Fruit fly (Drosophila melanogaster) whole organism, embryonic: ENCODE results near the gene Fdx1.
A peak's percentile ranks its signal among the peaks of the same experiment; 100 is the strongest.

Experiments
- Atf-2 ChIP-seq: fragments of 200-800 bp; sonication (Bioruptor generic); optimal IDR thresholded peaks from 2 replicates; lab custom pipeline; 2016; ENCODE audit warnings: missing biosample characterization, missing genetic modification characterization
- CG10366 ChIP-seq: fragments of 200-800 bp; sonication (Bioruptor generic); IDR thresholded peaks from 2 replicates; pipeline ENCODE4 v1.3.6; 2022; ENCODE audit warnings: missing biosample characterization, missing genetic modification characterization
- CG10543 ChIP-seq: fragments of 200-800 bp; sonication (Bioruptor generic); optimal IDR thresholded peaks from 3 replicates; lab custom pipeline; 2017; ENCODE audit warnings: missing biosample characterization, mild to moderate bottlenecking, missing genetic modification characterization, moderate library complexity
- CG13624 ChIP-seq: fragments of 200-800 bp; sonication (Bioruptor generic); optimal IDR thresholded peaks from 2 replicates; lab custom pipeline; 2016; ENCODE audit warnings: missing biosample characterization, missing genetic modification characterization
- CG14014 ChIP-seq: fragments of 200-800 bp; sonication (Bioruptor generic); IDR thresholded peaks from 2 replicates; pipeline ENCODE4 v1.3.6; 2022; ENCODE audit warnings: missing biosample characterization, missing genetic modification characterization
- CG17186 ChIP-seq: fragments of 200-800 bp; sonication (Bioruptor generic); optimal IDR thresholded peaks from 3 replicates; lab custom pipeline; 2017; ENCODE audit warnings: missing biosample characterization, missing genetic modification reagents, missing genetic modification characterization
- CG2120 ChIP-seq: fragments of 200-800 bp; sonication (Bioruptor generic); optimal IDR thresholded peaks from 3 replicates; lab custom pipeline; 2016; ENCODE audit warnings: missing biosample characterization, missing genetic modification characterization
- CG2712 ChIP-seq: fragments of 200-800 bp; optimal IDR thresholded peaks from 3 replicates; lab custom pipeline; 2019; ENCODE audit warnings: missing biosample characterization, mild to moderate bottlenecking, missing genetic modification characterization, moderate library complexity
- CG31388 ChIP-seq: fragments of 200-800 bp; sonication (Bioruptor generic); optimal IDR thresholded peaks from 2 replicates; lab custom pipeline; 2016; ENCODE audit warnings: missing biosample characterization, missing genetic modification characterization
- CG31441 ChIP-seq: fragments of 200-800 bp; sonication (Bioruptor generic); IDR thresholded peaks from 2 replicates; pipeline ENCODE4 v1.3.6; 2022; ENCODE audit warnings: missing biosample characterization, missing genetic modification characterization
- CG32532 ChIP-seq: fragments of 200-800 bp; sonication (Bioruptor generic); IDR thresholded peaks from 2 replicates; pipeline ENCODE4 v1.3.6; 2022; ENCODE audit warnings: missing biosample characterization, missing genetic modification characterization
- CG43689 ChIP-seq: fragments of 200-800 bp; sonication (Bioruptor generic); IDR thresholded peaks from 2 replicates; pipeline ENCODE4 v1.3.6; 2022; ENCODE audit warnings: missing biosample characterization, missing genetic modification characterization
- CG4404 ChIP-seq: fragments of 200-800 bp; sonication (Bioruptor generic); IDR thresholded peaks from 2 replicates; pipeline ENCODE4 v1.3.6; 2022; ENCODE audit warnings: missing biosample characterization, missing genetic modification characterization
- CG4707 ChIP-seq: fragments of 200-800 bp; sonication (Bioruptor generic); optimal IDR thresholded peaks from 2 replicates; lab custom pipeline; 2018; ENCODE audit warnings: missing biosample characterization, mild to moderate bottlenecking, missing genetic modification characterization, moderate library complexity
- CG4854 ChIP-seq: fragments of 200-800 bp; sonication (Bioruptor generic); optimal IDR thresholded peaks from 2 replicates; lab custom pipeline; 2016; ENCODE audit warnings: missing biosample characterization, missing genetic modification characterization, inconsistent platforms
- CG5953 ChIP-seq: fragments of 200-800 bp; sonication (Bioruptor generic); IDR thresholded peaks from 2 replicates; pipeline ENCODE4 v1.3.6; 2022; ENCODE audit warnings: missing biosample characterization, missing genetic modification characterization
- CG6272 ChIP-seq: fragments of 200-800 bp; sonication (Bioruptor generic); IDR thresholded peaks from 2 replicates; pipeline ENCODE4 v1.3.6; 2022; ENCODE audit warnings: missing biosample characterization, missing genetic modification characterization
- CG6683 ChIP-seq: fragments of 200-800 bp; sonication (Bioruptor generic); optimal IDR thresholded peaks from 2 replicates; lab custom pipeline; 2017; ENCODE audit warnings: missing biosample characterization, mild to moderate bottlenecking, missing genetic modification characterization, missing genetic modification reagents
- CG6813 ChIP-seq: fragments of 200-800 bp; sonication (Bioruptor generic); optimal IDR thresholded peaks from 2 replicates; lab custom pipeline; 2017; ENCODE audit warnings: missing biosample characterization, missing genetic modification characterization, mild to moderate bottlenecking, moderate library complexity, missing genetic modification reagents
- CG7987 ChIP-seq: fragments of 200-800 bp; sonication (Bioruptor generic); optimal IDR thresholded peaks from 2 replicates; lab custom pipeline; 2018; ENCODE audit warnings: missing biosample characterization, mild to moderate bottlenecking, missing genetic modification characterization, moderate library complexity
- CG8290 ChIP-seq, 3 experiments: fragments of 200-800 bp; sonication (Bioruptor generic); optimal IDR thresholded peaks; 2 replicates each; lab custom pipeline; 2016 to 2019; ENCODE audit warnings: missing biosample characterization in 3 of 3, missing genetic modification characterization in 3 of 3, mild to moderate bottlenecking in 2 of 3, moderate library complexity in 1 of 3
- CG8924 ChIP-seq: fragments of 200-800 bp; optimal IDR thresholded peaks from 3 replicates; lab custom pipeline; 2019; ENCODE audit warnings: missing biosample characterization, mild to moderate bottlenecking, missing genetic modification characterization, moderate library complexity
- Camta ChIP-seq: fragments of 200-800 bp; sonication (Bioruptor generic); optimal IDR thresholded peaks from 2 replicates; lab custom pipeline; 2016; ENCODE audit warnings: missing biosample characterization, missing genetic modification characterization
- Ets65A ChIP-seq: fragments of 200-800 bp; sonication (Bioruptor generic); peaks from one replicate; lab custom pipeline; 2016; ENCODE audit warnings: missing biosample characterization, missing genetic modification characterization
- HmgD ChIP-seq: fragments of 200-800 bp; sonication (Bioruptor generic); optimal IDR thresholded peaks from 3 replicates; lab custom pipeline; 2016; ENCODE audit warnings: missing biosample characterization, missing genetic modification characterization
- Hr78 ChIP-seq, 2 experiments: fragments of 200-800 bp in 1 of 2; fragments of >200 bp in 1 of 2; sonication (Bioruptor generic) in 1 of 2; optimal IDR thresholded peaks; 2 replicates each; lab custom pipeline; 2017 to 2019; ENCODE audit warnings: missing biosample characterization in 2 of 2, missing genetic modification characterization in 2 of 2, mild to moderate bottlenecking in 1 of 2, moderate library complexity in 1 of 2
- Mad ChIP-seq: fragments of 200-800 bp; sonication (Bioruptor generic); optimal IDR thresholded peaks from 2 replicates; lab custom pipeline; 2016; ENCODE audit warnings: missing biosample characterization, missing genetic modification characterization
- Med ChIP-seq: fragments of 200-800 bp; sonication (Bioruptor generic); peaks from one replicate; lab custom pipeline; 2016; ENCODE audit warnings: missing biosample characterization, missing genetic modification characterization, mild to moderate bottlenecking, inconsistent platforms, moderate library complexity
- Oli ChIP-seq: fragments of 200-800 bp; sonication (Bioruptor generic); optimal IDR thresholded peaks from 2 replicates; lab custom pipeline; 2018; ENCODE audit warnings: missing biosample characterization, mild to moderate bottlenecking, missing genetic modification characterization, moderate library complexity
- Six4 ChIP-seq: fragments of 200-800 bp; sonication (Bioruptor generic); optimal IDR thresholded peaks from 2 replicates; lab custom pipeline; 2016; ENCODE audit warnings: missing biosample characterization, missing genetic modification characterization
- Vsx1 ChIP-seq: fragments of 200-800 bp; sonication (Bioruptor generic); optimal IDR thresholded peaks from 2 replicates; lab custom pipeline; 2017; ENCODE audit warnings: missing biosample characterization, mild to moderate bottlenecking, missing genetic modification characterization, missing genetic modification reagents
- bbx ChIP-seq: fragments of 200-800 bp; sonication (Bioruptor generic); IDR thresholded peaks from 2 replicates; pipeline ENCODE4 v1.3.6; 2022; ENCODE audit warnings: missing biosample characterization, missing genetic modification characterization; ENCODE audit not compliant: partially characterized antibody
- bowl ChIP-seq: fragments of 200-800 bp; sonication (Bioruptor generic); IDR thresholded peaks from 2 replicates; pipeline ENCODE4 v1.3.6; 2022; ENCODE audit warnings: missing biosample characterization, missing genetic modification characterization
- croc ChIP-seq: fragments of 200-800 bp; sonication (Bioruptor generic); conservative IDR thresholded peaks from 3 replicates; pipeline ENCODE4 v1.3.6; 2022; ENCODE audit warnings: missing biosample characterization, missing genetic modification characterization
- cwo ChIP-seq: fragments of 200-800 bp; sonication (Bioruptor generic); optimal IDR thresholded peaks from 3 replicates; lab custom pipeline; 2017; ENCODE audit warnings: missing biosample characterization, missing genetic modification characterization, mild to moderate bottlenecking, moderate library complexity, missing genetic modification reagents
- exex ChIP-seq: fragments of 200-800 bp; sonication (Bioruptor generic); optimal IDR thresholded peaks from 4 replicates; lab custom pipeline; 2018; ENCODE audit warnings: missing biosample characterization, mild to moderate bottlenecking, missing genetic modification characterization, moderate library complexity
- gcm2 ChIP-seq: fragments of 200-800 bp; sonication (Bioruptor generic); optimal IDR thresholded peaks from 2 replicates; lab custom pipeline; 2016; ENCODE audit warnings: missing biosample characterization, missing genetic modification characterization
- gem ChIP-seq: fragments of 200-800 bp; sonication (Bioruptor generic); optimal IDR thresholded peaks from 2 replicates; lab custom pipeline; 2019; ENCODE audit warnings: missing biosample characterization, mild to moderate bottlenecking, missing genetic modification characterization, moderate library complexity
- gsb-n ChIP-seq: fragments of 200-800 bp; sonication (Bioruptor generic); optimal IDR thresholded peaks from 3 replicates; lab custom pipeline; 2018; ENCODE audit warnings: missing biosample characterization, mild to moderate bottlenecking, missing genetic modification characterization
- hth ChIP-seq: fragments of >200 bp; optimal IDR thresholded peaks from 2 replicates; lab custom pipeline; 2017; ENCODE audit warnings: inconsistent platforms
- lmd ChIP-seq: fragments of 200-800 bp; sonication (Bioruptor generic); IDR thresholded peaks from 2 replicates; pipeline ENCODE4 v1.3.6; 2022; ENCODE audit warnings: missing biosample characterization, missing genetic modification characterization
- lov ChIP-seq, 2 experiments: fragments of 200-800 bp in 1 of 2; fragments of >200 bp in 1 of 2; sonication (Bioruptor generic) in 1 of 2; IDR thresholded peaks in 1 of 2; optimal IDR thresholded peaks in 1 of 2; 2 replicates in 1 of 2; 3 replicates in 1 of 2; pipeline versions ENCODE4 v1.3.6 to Lab custom; 2017 to 2022; ENCODE audit warnings: missing biosample characterization in 1 of 2, missing genetic modification characterization in 1 of 2
- run ChIP-seq: fragments of 200-800 bp; sonication (Bioruptor generic); optimal IDR thresholded peaks from 3 replicates; lab custom pipeline; 2018; ENCODE audit warnings: missing biosample characterization, mild to moderate bottlenecking, missing genetic modification characterization
- scrt ChIP-seq: fragments of 200-800 bp; sonication (Bioruptor generic); optimal IDR thresholded peaks from 2 replicates; lab custom pipeline; 2018; ENCODE audit warnings: missing biosample characterization, mild to moderate bottlenecking, missing genetic modification characterization, moderate library complexity
- sob ChIP-seq: fragments of 200-800 bp; sonication (Bioruptor generic); IDR thresholded peaks from 2 replicates; pipeline ENCODE4 v1.3.6; 2022; ENCODE audit warnings: missing biosample characterization, missing genetic modification characterization
- tll ChIP-seq, 2 experiments: fragments of 200-800 bp in 1 of 2; fragments of >200 bp in 1 of 2; sonication (Bioruptor generic) in 1 of 2; optimal IDR thresholded peaks; 2 replicates each; lab custom pipeline; 2017 to 2019; ENCODE audit warnings: missing biosample characterization in 2 of 2, missing genetic modification characterization in 2 of 2, mild to moderate bottlenecking in 1 of 2, moderate library complexity in 1 of 2
- vnd ChIP-seq: fragments of 200-800 bp; sonication (Bioruptor generic); IDR thresholded peaks from 3 replicates; pipeline ENCODE4 v1.3.6; 2022; ENCODE audit warnings: missing biosample characterization, missing genetic modification characterization; ENCODE audit not compliant: partially characterized antibody
- zfh2 ChIP-seq: fragments of 200-800 bp; sonication (Bioruptor generic); optimal IDR thresholded peaks from 2 replicates; lab custom pipeline; 2016; ENCODE audit warnings: missing biosample characterization, missing genetic modification characterization

Gene Fdx1

dm6 chr3L:9420054-9420818, 49.2 kb upstream of the Fdx1 start (continued):
- TF ChIP-seq gem (tag; lab: Kevin White, UChicago) (peak; percentile 72), run (tag; lab: Kevin White, UChicago) (peak; percentile 51), CG8290 (GFP tag; optimal IDR thresholded peaks at IDR 0.05; lab: Kevin White, UChicago) (no peak), CG8290 (tag; optimal IDR thresholded peaks at IDR 0.05; lab: Kevin White, UChicago) (peak in 1 of 2 experiments; percentile 43), CG6683 (GFP tag; lab: Kevin White, UChicago) (no peak), Mad (GFP tag; lab: Kevin White, UChicago) (no peak), exex (tag; lab: Kevin White, UChicago) (no peak), Hr78 (GFP tag; optimal IDR thresholded peaks at IDR 0.05; lab: Kevin White, UChicago) (peak in 1 of 2 experiments; percentile 32), CG2712 (tag; lab: Kevin White, UChicago) (peak; percentile 57), CG17186 (GFP tag; lab: Kevin White, UChicago) (no peak), CG4854 (GFP tag; lab: Kevin White, UChicago) (no peak), gcm2 (no peak), lmd (GFP tag; lab: Robert Waterston, UW) (peak; percentile 41; the same call in 1 of the 2 replicates), bbx (GFP tag; lab: Robert Waterston, UW) (no peak), scrt (GFP tag; lab: Kevin White, UChicago) (peak; percentile 4), tll (GFP tag; optimal IDR thresholded peaks at IDR 0.05; lab: Kevin White, UChicago) (no peak), CG43689 (GFP tag; lab: Robert Waterston, UW) (peak; percentile 53; the same call in 1 of the 2 replicates), CG4404 (GFP tag; lab: Robert Waterston, UW) (no peak), CG13624 (GFP tag; lab: Kevin White, UChicago) (no peak), CG7987 (GFP tag; lab: Kevin White, UChicago) (no peak), CG5953 (GFP tag; lab: Robert Waterston, UW) (0 out of 2 replicates have a peak, but pooled peaks have one; percentile 12), CG31441 (peak; percentile 55), Ets65A (GFP tag; lab: Kevin White, UChicago) (no peak), Med (GFP tag; lab: Kevin White, UChicago) (peak; percentile 81), CG32532 (GFP tag; lab: Robert Waterston, UW) (peak; percentile 14; the same call in 1 of the 2 replicates), CG10543 (GFP tag; lab: Kevin White, UChicago) (no peak), bowl (GFP tag; lab: Robert Waterston, UW) (no peak), CG2120 (GFP tag; lab: Kevin White, UChicago) (peak; percentile 49), croc (GFP tag; lab: Robert Waterston, UW) (peak; percentile 20; the same call in 1 of the 3 replicates), CG10366 (GFP tag; lab: Robert Waterston, UW) (peak; percentile 40), CG4707 (GFP tag; lab: Kevin White, UChicago) (no peak), CG14014 (GFP tag; lab: Robert Waterston, UW) (peak; percentile 53; the same call in 1 of the 2 replicates), hth (lab: Kevin White, UChicago) (no peak), HmgD (GFP tag; lab: Kevin White, UChicago) (no peak), CG31388 (GFP tag; lab: Kevin White, UChicago) (no peak), Camta (peak; percentile 20), CG6272 (GFP tag; lab: Robert Waterston, UW) (no peak), vnd (GFP tag; lab: Robert Waterston, UW) (no peak), Vsx1 (GFP tag; lab: Kevin White, UChicago) (no peak), CG8924 (tag; lab: Kevin White, UChicago) (peak; percentile 40), gsb-n (tag; lab: Kevin White, UChicago) (peak; percentile 35), cwo (GFP tag; lab: Kevin White, UChicago) (no peak), sob (GFP tag; lab: Robert Waterston, UW) (0 out of 2 replicates have a peak, but pooled peaks have one; percentile 7), zfh2 (no peak), Oli (tag; lab: Kevin White, UChicago) (peak; percentile 62), Six4 (GFP tag; lab: Kevin White, UChicago) (no peak), Atf-2 (GFP tag; lab: Kevin White, UChicago) (no peak), lov (optimal IDR thresholded peaks at IDR 0.05; lab: Kevin White, UChicago) (no peak), lov (GFP tag; IDR thresholded peaks at IDR 0.05; lab: Robert Waterston, UW) (no peak), CG6813 (GFP tag; lab: Kevin White, UChicago) (no peak)
